Worm (Caenorhabditis elegans) whole organism, young adult: Measurements from ENCODE around the gene clec-35.

ENCODE experiments used
- F23B12.7 ChIP-seq: sonication (generic microtip); optimal IDR thresholded peaks from 2 replicates; lab custom pipeline; 2017; ENCODE audit warnings: missing genetic modification characterization, mild to moderate bottlenecking, missing compliant biosample characterization, antibody characterized with exemption, moderate library complexity; ENCODE audit not compliant: insufficient read depth
- F33H1.4 ChIP-seq: fragments of 200-800 bp; sonication (Bioruptor generic); IDR thresholded peaks from 2 replicates; pipeline ENCODE4 v1.3.6; 2022; ENCODE audit warnings: missing genetic modification reagents, missing genetic modification characterization, missing compliant biosample characterization
- T07F8.4 ChIP-seq: sonication (generic microtip); optimal IDR thresholded peaks from 2 replicates; lab custom pipeline; 2016; ENCODE audit warnings: mild to moderate bottlenecking, missing genetic modification characterization, moderate library complexity, missing compliant biosample characterization
- T26A5.8 ChIP-seq: sonication (generic microtip); optimal IDR thresholded peaks from 2 replicates; lab custom pipeline; 2016; ENCODE audit warnings: missing genetic modification characterization, missing compliant biosample characterization
- atf-7 ChIP-seq: sonication (generic microtip); optimal IDR thresholded peaks from 2 replicates; lab custom pipeline; 2017; ENCODE audit warnings: mild to moderate bottlenecking, missing genetic modification characterization, missing compliant biosample characterization
- hmg-1.2 ChIP-seq: fragments of 200-800 bp; sonication (Bioruptor generic); IDR thresholded peaks from 2 replicates; pipeline ENCODE4 v1.3.6; 2022; ENCODE audit warnings: missing genetic modification reagents, missing genetic modification characterization, missing compliant biosample characterization
- madf-8 ChIP-seq: fragments of 200-800 bp; sonication (Bioruptor generic); conservative IDR thresholded peaks from 2 replicates; pipeline ENCODE4 v1.3.6; 2022; ENCODE audit warnings: missing genetic modification reagents, missing genetic modification characterization, missing compliant biosample characterization
- nhr-80 ChIP-seq: sonication (generic microtip); optimal IDR thresholded peaks from 2 replicates; lab custom pipeline; 2016; ENCODE audit warnings: missing genetic modification characterization, missing compliant biosample characterization
- pha-4 ChIP-seq: fragments of 150-350 bp; sonication (generic microtip); optimal IDR thresholded peaks from 2 replicates; lab custom pipeline; 2014; ENCODE audit warnings: missing biosample characterization, missing genetic modification reagents, missing genetic modification characterization
- repo-1 ChIP-seq: sonication (generic microtip); optimal IDR thresholded peaks from 2 replicates; lab custom pipeline; 2017; ENCODE audit warnings: mild to moderate bottlenecking, missing genetic modification characterization, missing compliant biosample characterization
- snpc-1.3 ChIP-seq: sonication (generic microtip); optimal IDR thresholded peaks from 2 replicates; lab custom pipeline; 2017; ENCODE audit warnings: missing genetic modification characterization, mild to moderate bottlenecking, missing compliant biosample characterization, antibody characterized with exemption, moderate library complexity, missing genotype, missing genetic modification reagents; ENCODE audit not compliant: insufficient read depth
- snpc-4 ChIP-seq, 5 experiments: fragments of 150-350 bp in 1 of 5; sonication (generic microtip) in 4 of 5; optimal IDR thresholded peaks; 2 replicates each; lab custom pipeline; 2014 to 2018; ENCODE audit warnings: missing genetic modification characterization in 5 of 5, missing biosample characterization in 3 of 5, antibody characterized with exemption in 2 of 5, mild to moderate bottlenecking in 2 of 5, missing compliant biosample characterization in 2 of 5, missing genotype in 2 of 5, moderate library complexity in 2 of 5, missing genetic modification reagents in 1 of 5
- unc-62 ChIP-seq: fragments of 150-350 bp; optimal IDR thresholded peaks from 2 replicates; lab custom pipeline; 2014; ENCODE audit warnings: missing biosample characterization, missing genetic modification reagents, missing genetic modification characterization

DNA sequence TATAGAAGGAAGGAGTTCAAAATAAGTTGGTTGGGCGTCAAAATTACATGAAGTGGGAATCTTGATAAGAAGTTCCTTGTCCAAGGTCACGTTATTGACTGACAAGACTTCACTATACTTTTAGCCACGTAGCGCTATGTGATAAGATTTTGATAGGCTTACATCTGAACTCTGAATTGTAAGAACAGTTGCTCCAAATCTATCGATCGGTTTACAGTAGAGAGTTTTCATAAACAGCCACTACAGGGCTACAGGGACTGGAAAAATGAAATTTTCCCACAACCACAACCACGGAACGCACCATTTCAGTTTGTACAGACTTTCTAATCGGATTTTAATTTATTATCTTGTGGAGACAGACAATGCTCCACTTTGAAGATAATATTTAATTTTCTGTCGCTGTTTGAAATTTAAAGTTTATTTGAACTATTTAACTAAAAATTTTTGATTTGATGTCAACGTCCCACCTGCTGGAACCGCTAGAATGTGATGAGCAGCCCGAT, 4.2 kb upstream of the clec-35 start, which contains the start of the genes clec-31 and clec-22:
- TF ChIP-seq unc-62 (GFP tag; lab: Kevin White, UChicago) (no peak), F23B12.7 (tag; lab: Kevin White, UChicago) (no peak), atf-7 (tag; lab: Kevin White, UChicago) (no peak), T26A5.8 (tag; lab: Kevin White, UChicago) (no peak), snpc-1.3 (tag; lab: Kevin White, UChicago) (no peak), repo-1 (tag; lab: Kevin White, UChicago) (no peak), F33H1.4 (GFP tag; lab: Robert Waterston, UW) (no peak), T07F8.4 (tag; lab: Kevin White, UChicago) (no peak), snpc-4 (GFP tag; optimal IDR thresholded peaks at IDR 0.05; lab: Kevin White, UChicago) (no peak), snpc-4 (tag; optimal IDR thresholded peaks at IDR 0.05; lab: Kevin White, UChicago) (no peak), pha-4 (tag; lab: Kevin White, UChicago) (no peak), hmg-1.2 (GFP tag; lab: Robert Waterston, UW) (no peak), nhr-80 (no peak), madf-8 (no peak)
